Fruit fly (Drosophila melanogaster): Measurements from ENCODE around the gene Muc12Ea.

Muc12Ea gene

DNA sequence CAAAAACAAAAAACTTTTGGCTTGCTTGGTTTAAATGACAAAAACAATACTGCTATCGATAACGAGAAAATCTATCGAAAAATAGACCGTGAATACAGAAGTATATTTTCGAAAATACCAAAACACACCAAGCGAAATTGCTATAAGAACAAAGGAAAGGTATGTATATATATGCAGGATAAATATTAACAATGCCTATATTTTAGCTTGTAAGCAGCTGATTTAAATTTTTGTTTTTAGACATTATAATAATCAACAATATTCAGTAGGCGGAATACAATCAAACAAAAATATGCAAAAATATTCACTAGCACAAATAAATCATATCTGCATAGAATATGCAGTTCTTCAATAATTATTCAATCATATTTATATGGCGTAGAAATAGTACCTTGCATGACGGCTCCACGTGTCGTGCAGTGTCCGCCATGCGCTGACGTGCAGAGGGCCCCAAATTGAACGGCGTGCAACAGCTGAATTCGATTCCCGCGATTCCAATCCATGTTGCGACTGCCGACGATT lies 39.6 kb upstream of the Muc12Ea start, which contains the start of the genes Fbxl4 and Dus2 (continued):
- peak; percentile 88 for TF ChIP-seq CG2199 (GFP tag; IDR thresholded peaks at IDR 0.05)
- TF ChIP-seq Xrp1 (GFP tag; IDR thresholded peaks at IDR 0.05): peak; percentile 95
- TF ChIP-seq CG11085 (GFP tag; IDR thresholded peaks at IDR 0.05): peak; percentile 91
- peak; percentile 88 for TF ChIP-seq Side (GFP tag; optimal IDR thresholded peaks at IDR 0.05)
- peak; percentile 81 for TF ChIP-seq da (GFP tag; optimal IDR thresholded peaks at IDR 0.05)
- TF ChIP-seq Dip2 (GFP tag; IDR thresholded peaks at IDR 0.05): 0 out of 2 replicates have a peak, but pooled peaks have one; percentile 15
- no peak for TF ChIP-seq yki (optimal IDR thresholded peaks at IDR 0.05)
- TF ChIP-seq CG4424 (GFP tag; optimal IDR thresholded peaks at IDR 0.05): peak; percentile 95
- TF ChIP-seq Antp (GFP tag; optimal IDR thresholded peaks at IDR 0.05): peak; percentile 93
- no peak for TF ChIP-seq nau (GFP tag; optimal IDR thresholded peaks at IDR 0.05)
- peak; percentile 45 for TF ChIP-seq ac (GFP tag; optimal IDR thresholded peaks at IDR 0.05)
- peak; percentile 85 for TF ChIP-seq CG6765 (GFP tag; optimal IDR thresholded peaks at IDR 0.05)
- peak; percentile 42 for TF ChIP-seq Sry-β (GFP tag; optimal IDR thresholded peaks at IDR 0.05)
- TF ChIP-seq Tbp (GFP tag; optimal IDR thresholded peaks at IDR 0.05): no peak
- TF ChIP-seq dimm (GFP tag; IDR thresholded peaks at IDR 0.05): peak; percentile 67
- peak; percentile 83 for TF ChIP-seq tup (GFP tag; optimal IDR thresholded peaks at IDR 0.05)
- TF ChIP-seq CG7987 (GFP tag; optimal IDR thresholded peaks at IDR 0.05): peak; percentile 71
- peak; percentile 81 for TF ChIP-seq org-1 (GFP tag; optimal IDR thresholded peaks at IDR 0.05)
- 0 out of 2 replicates have a peak, but pooled peaks have one; percentile 43 for TF ChIP-seq CG4360 (GFP tag; IDR thresholded peaks at IDR 0.05)
- peak; percentile 91 for TF ChIP-seq CG14441 (GFP tag; IDR thresholded peaks at IDR 0.05)
- peak; percentile 63 for TF ChIP-seq Deaf1 (tag; optimal IDR thresholded peaks at IDR 0.05)
- TF ChIP-seq HLH3B (GFP tag; IDR thresholded peaks at IDR 0.05): peak; percentile 93
- peak; percentile 95 for TF ChIP-seq CG13424 (tag; optimal IDR thresholded peaks at IDR 0.05)
- peak; percentile 94 for TF ChIP-seq CG1602 (GFP tag; optimal IDR thresholded peaks at IDR 0.05)
- peak; percentile 91 for TF ChIP-seq CG5245 (GFP tag; optimal IDR thresholded peaks at IDR 0.05)
- TF ChIP-seq zfh1 (GFP tag; IDR thresholded peaks at IDR 0.05): peak; percentile 94
- TF ChIP-seq danr (GFP tag; IDR thresholded peaks at IDR 0.05): peak; percentile 81
- TF ChIP-seq CG18011 (GFP tag; optimal IDR thresholded peaks at IDR 0.05): peak; percentile 80
- TF ChIP-seq CG15269 (tag; optimal IDR thresholded peaks at IDR 0.05): peak; percentile 88
- peak; percentile 96 for TF ChIP-seq Rfx (GFP tag; IDR thresholded peaks at IDR 0.05)
- peak; percentile 76 for TF ChIP-seq jigr1 (GFP tag; IDR thresholded peaks at IDR 0.05)
- TF ChIP-seq CG12769 (tag; optimal IDR thresholded peaks at IDR 0.05): no peak
- peak; percentile 94 for TF ChIP-seq CG4404 (GFP tag; IDR thresholded peaks at IDR 0.05)
- TF ChIP-seq CG30403 (GFP tag; optimal IDR thresholded peaks at IDR 0.05): peak; percentile 97
- peak; percentile 88 for TF ChIP-seq cato (GFP tag; optimal IDR thresholded peaks at IDR 0.05; ENCODE audit: borderline replicate concordance)
- peak; percentile 90 for TF ChIP-seq CG10654 (GFP tag; optimal IDR thresholded peaks at IDR 0.05)
- peak; percentile 96 for TF ChIP-seq CG17361 (GFP tag; IDR thresholded peaks at IDR 0.05)
- peak; percentile 85 for TF ChIP-seq CG10267 (tag; optimal IDR thresholded peaks at IDR 0.05)
- no peak for TF ChIP-seq tna (GFP tag; IDR thresholded peaks at IDR 0.05; ENCODE audit: partially characterized antibody)
- no peak for TF ChIP-seq bigmax (GFP tag; optimal IDR thresholded peaks at IDR 0.05)
- TF ChIP-seq her (GFP tag; optimal IDR thresholded peaks at IDR 0.05): peak; percentile 73
- peak; percentile 70 for TF ChIP-seq Nf-YB (GFP tag; optimal IDR thresholded peaks at IDR 0.05)
- peak; percentile 89 for TF ChIP-seq HHEX (GFP tag; optimal IDR thresholded peaks at IDR 0.05)
- peak; percentile 48 for TF ChIP-seq Hey (tag; optimal IDR thresholded peaks at IDR 0.05)
- TF ChIP-seq CG7786 (GFP tag; optimal IDR thresholded peaks at IDR 0.05): peak; percentile 86
- TF ChIP-seq fd3F (GFP tag; optimal IDR thresholded peaks at IDR 0.05): peak; percentile 85
- TF ChIP-seq kay (GFP tag; optimal IDR thresholded peaks at IDR 0.05): peak; percentile 88
- TF ChIP-seq Usf (GFP tag; optimal IDR thresholded peaks at IDR 0.05): peak; percentile 86
- peak; percentile 74 for TF ChIP-seq CG3407 (GFP tag; optimal IDR thresholded peaks at IDR 0.05)
- TF ChIP-seq CG10274 (GFP tag; optimal IDR thresholded peaks at IDR 0.05): peak; percentile 77
- TF ChIP-seq CG15514 (GFP tag; optimal IDR thresholded peaks at IDR 0.05): peak; percentile 76

All from whole organism, embryonic.